Fruit fly (Drosophila melanogaster) whole organism, embryonic: ENCODE data around the gene Shawn.

Experiments used
- Atf3 ChIP-seq: fragments of 200-800 bp; sonication (Bioruptor generic); optimal IDR thresholded peaks from 3 replicates; lab custom pipeline; 2016; ENCODE audit warnings: missing biosample characterization, missing genetic modification characterization
- B-H2 ChIP-seq: fragments of 200-800 bp; sonication (Bioruptor generic); optimal IDR thresholded peaks from 2 replicates; lab custom pipeline; 2018; ENCODE audit warnings: missing biosample characterization, mild to moderate bottlenecking, missing genetic modification characterization
- CG10209 ChIP-seq: fragments of 200-800 bp; sonication (Bioruptor generic); optimal IDR thresholded peaks from 3 replicates; lab custom pipeline; 2017; ENCODE audit warnings: missing biosample characterization, mild to moderate bottlenecking, missing genetic modification characterization, missing genetic modification reagents
- CG10267 ChIP-seq: fragments of 200-800 bp; sonication (Bioruptor generic); optimal IDR thresholded peaks from 2 replicates; lab custom pipeline; 2018; ENCODE audit warnings: missing biosample characterization, mild to moderate bottlenecking, missing genetic modification characterization, moderate library complexity
- CG10321 ChIP-seq: fragments of 200-800 bp; sonication (Bioruptor generic); IDR thresholded peaks from 2 replicates; pipeline ENCODE4 v1.3.6; 2022; ENCODE audit warnings: missing biosample characterization, missing genetic modification characterization
- CG10565 ChIP-seq: fragments of 200-800 bp; sonication (Bioruptor generic); optimal IDR thresholded peaks from 3 replicates; lab custom pipeline; 2016; ENCODE audit warnings: missing biosample characterization, mild to moderate bottlenecking, missing genetic modification characterization
- CG12744 ChIP-seq: fragments of 200-800 bp; sonication (Bioruptor generic); optimal IDR thresholded peaks from 2 replicates; lab custom pipeline; 2016; ENCODE audit warnings: missing biosample characterization, missing genetic modification characterization
- CG12942 ChIP-seq: fragments of 200-800 bp; sonication (Bioruptor generic); optimal IDR thresholded peaks from 3 replicates; lab custom pipeline; 2016; ENCODE audit warnings: missing biosample characterization, missing genetic modification characterization
- CG13775 ChIP-seq: fragments of 200-800 bp; sonication (Bioruptor generic); optimal IDR thresholded peaks from 3 replicates; lab custom pipeline; 2017; ENCODE audit warnings: missing biosample characterization, mild to moderate bottlenecking, missing genetic modification characterization
- CG15011 ChIP-seq: fragments of 200-800 bp; sonication (Bioruptor generic); optimal IDR thresholded peaks from 3 replicates; lab custom pipeline; 2018; ENCODE audit warnings: missing biosample characterization, mild to moderate bottlenecking, missing genetic modification characterization
- CG16813 ChIP-seq: fragments of 200-800 bp; sonication (Bioruptor generic); IDR thresholded peaks from 3 replicates; pipeline ENCODE4 v1.3.6; 2022; ENCODE audit warnings: missing biosample characterization, missing genetic modification characterization; ENCODE audit not compliant: partially characterized antibody
- CG1792 ChIP-seq: fragments of 200-800 bp; sonication (Bioruptor generic); optimal IDR thresholded peaks from 2 replicates; lab custom pipeline; 2016; ENCODE audit warnings: missing biosample characterization, missing genetic modification characterization
- CG18619 ChIP-seq: fragments of 200-800 bp; sonication (Bioruptor generic); optimal IDR thresholded peaks from 3 replicates; lab custom pipeline; 2017; ENCODE audit warnings: missing biosample characterization, mild to moderate bottlenecking, missing genetic modification characterization
- CG2120 ChIP-seq: fragments of 200-800 bp; sonication (Bioruptor generic); optimal IDR thresholded peaks from 3 replicates; lab custom pipeline; 2016; ENCODE audit warnings: missing biosample characterization, missing genetic modification characterization
- CG30431 ChIP-seq: fragments of 200-800 bp; sonication (Bioruptor generic); optimal IDR thresholded peaks from 2 replicates; lab custom pipeline; 2017; ENCODE audit warnings: missing biosample characterization, missing genetic modification characterization
- CG32767 ChIP-seq: fragments of 200-800 bp; sonication (Bioruptor generic); IDR thresholded peaks from 2 replicates; pipeline ENCODE4 v1.3.6; 2022; ENCODE audit warnings: missing biosample characterization, missing genetic modification characterization
- CG42726 ChIP-seq: fragments of 200-800 bp; sonication (Bioruptor generic); IDR thresholded peaks from 2 replicates; pipeline ENCODE4 v1.3.6; 2022; ENCODE audit warnings: missing biosample characterization, missing genetic modification characterization; ENCODE audit not compliant: partially characterized antibody
- CG5245 ChIP-seq: fragments of 200-800 bp; sonication (Bioruptor generic); optimal IDR thresholded peaks from 3 replicates; lab custom pipeline; 2016; ENCODE audit warnings: missing biosample characterization, missing genetic modification characterization
- CG6791 ChIP-seq: fragments of 200-800 bp; sonication (Bioruptor generic); IDR thresholded peaks from 3 replicates; pipeline ENCODE4 v1.3.6; 2022; ENCODE audit warnings: missing biosample characterization, missing genetic modification characterization; ENCODE audit not compliant: partially characterized antibody
- CG7372 ChIP-seq: fragments of 200-800 bp; sonication (Bioruptor generic); IDR thresholded peaks from 2 replicates; pipeline ENCODE4 v1.3.6; 2022; ENCODE audit warnings: missing biosample characterization, missing genetic modification characterization
- CG8924 ChIP-seq: fragments of 200-800 bp; optimal IDR thresholded peaks from 3 replicates; lab custom pipeline; 2019; ENCODE audit warnings: missing biosample characterization, mild to moderate bottlenecking, missing genetic modification characterization, moderate library complexity
- CG9797 ChIP-seq: fragments of 200-800 bp; sonication (Bioruptor generic); optimal IDR thresholded peaks from 3 replicates; lab custom pipeline; 2018; ENCODE audit warnings: missing biosample characterization, mild to moderate bottlenecking, missing genetic modification characterization
- Ets65A ChIP-seq: fragments of 200-800 bp; sonication (Bioruptor generic); peaks from one replicate; lab custom pipeline; 2016; ENCODE audit warnings: missing biosample characterization, missing genetic modification characterization
- Gug ChIP-seq: fragments of 200-800 bp; sonication (Bioruptor generic); IDR thresholded peaks from 4 replicates; pipeline ENCODE4 v1.3.6; 2022; ENCODE audit warnings: missing biosample characterization, missing genetic modification characterization
- Hmr ChIP-seq: fragments of 200-800 bp; sonication (Bioruptor generic); optimal IDR thresholded peaks from 3 replicates; lab custom pipeline; 2017; ENCODE audit warnings: mild to moderate bottlenecking, missing biosample characterization, missing genetic modification reagents, missing genetic modification characterization
- Hmx ChIP-seq: fragments of 200-800 bp; sonication (Bioruptor generic); optimal IDR thresholded peaks from 2 replicates; lab custom pipeline; 2016; ENCODE audit warnings: missing biosample characterization, missing genetic modification characterization
- Hsf ChIP-seq: fragments of 200-800 bp; sonication (Bioruptor generic); optimal IDR thresholded peaks from 3 replicates; lab custom pipeline; 2016; ENCODE audit warnings: missing biosample characterization, missing genetic modification characterization
- Lpt ChIP-seq: fragments of >200 bp; optimal IDR thresholded peaks from 2 replicates; lab custom pipeline; 2018; ENCODE audit warnings: missing biosample characterization, missing genetic modification characterization
- MBD-R2 ChIP-seq: fragments of 200-800 bp; sonication (Bioruptor generic); IDR thresholded peaks from 2 replicates; pipeline ENCODE4 v1.3.6; 2022; ENCODE audit warnings: missing biosample characterization, missing genetic modification characterization
- NfI ChIP-seq: fragments of 200-800 bp; sonication (Bioruptor generic); optimal IDR thresholded peaks from 3 replicates; lab custom pipeline; 2018; ENCODE audit warnings: missing biosample characterization, mild to moderate bottlenecking, missing genetic modification characterization, moderate library complexity
- Oli ChIP-seq: fragments of 200-800 bp; sonication (Bioruptor generic); optimal IDR thresholded peaks from 2 replicates; lab custom pipeline; 2018; ENCODE audit warnings: missing biosample characterization, mild to moderate bottlenecking, missing genetic modification characterization, moderate library complexity
- ab ChIP-seq: fragments of 200-800 bp; sonication (Bioruptor generic); optimal IDR thresholded peaks from 2 replicates; lab custom pipeline; 2016; ENCODE audit warnings: missing biosample characterization, missing genetic modification characterization
- al ChIP-seq: fragments of 200-800 bp; sonication (Bioruptor generic); IDR thresholded peaks from 2 replicates; pipeline ENCODE4 v1.3.6; 2022; ENCODE audit warnings: missing biosample characterization, missing genetic modification characterization
- bowl ChIP-seq: fragments of 200-800 bp; sonication (Bioruptor generic); IDR thresholded peaks from 2 replicates; pipeline ENCODE4 v1.3.6; 2022; ENCODE audit warnings: missing biosample characterization, missing genetic modification characterization
- dmrt11E ChIP-seq: fragments of 200-800 bp; sonication (Bioruptor generic); optimal IDR thresholded peaks from 3 replicates; lab custom pipeline; 2018; ENCODE audit warnings: missing biosample characterization, mild to moderate bottlenecking, missing genetic modification characterization, moderate library complexity
- dysf ChIP-seq: fragments of 200-800 bp; sonication (Bioruptor generic); IDR thresholded peaks from 3 replicates; pipeline ENCODE4 v1.3.6; 2022; ENCODE audit warnings: missing biosample characterization, missing genetic modification characterization
- esg ChIP-seq: fragments of 200-800 bp; sonication (Bioruptor generic); conservative IDR thresholded peaks from 2 replicates; pipeline ENCODE4 v1.3.6; 2022; ENCODE audit warnings: missing biosample characterization, missing genetic modification characterization
- fd102C ChIP-seq: fragments of 200-800 bp; sonication (Bioruptor generic); optimal IDR thresholded peaks from 2 replicates; lab custom pipeline; 2018; ENCODE audit warnings: missing biosample characterization, mild to moderate bottlenecking, missing genetic modification characterization, moderate library complexity
- fu2 ChIP-seq: fragments of 200-800 bp; sonication (Bioruptor generic); optimal IDR thresholded peaks from 2 replicates; lab custom pipeline; 2016; ENCODE audit warnings: missing biosample characterization, missing genetic modification characterization
- jing ChIP-seq: fragments of 200-800 bp; sonication (Bioruptor generic); optimal IDR thresholded peaks from 2 replicates; lab custom pipeline; 2018; ENCODE audit warnings: missing biosample characterization, mild to moderate bottlenecking, missing genetic modification characterization
- lov ChIP-seq, 2 experiments: fragments of 200-800 bp in 1 of 2; fragments of >200 bp in 1 of 2; sonication (Bioruptor generic) in 1 of 2; IDR thresholded peaks in 1 of 2; optimal IDR thresholded peaks in 1 of 2; 2 replicates in 1 of 2; 3 replicates in 1 of 2; pipeline versions ENCODE4 v1.3.6 to Lab custom; 2017 to 2022; ENCODE audit warnings: missing biosample characterization in 1 of 2, missing genetic modification characterization in 1 of 2
- mirr ChIP-seq: fragments of 200-800 bp; sonication (Bioruptor generic); optimal IDR thresholded peaks from 3 replicates; lab custom pipeline; 2018; ENCODE audit warnings: missing biosample characterization, mild to moderate bottlenecking, missing genetic modification characterization
- onecut ChIP-seq: fragments of 200-800 bp; sonication (Bioruptor generic); IDR thresholded peaks from 2 replicates; pipeline ENCODE4 v1.3.6; 2022; ENCODE audit warnings: missing biosample characterization, missing genetic modification characterization
- pita ChIP-seq: fragments of 200-800 bp; sonication (Bioruptor generic); optimal IDR thresholded peaks from 2 replicates; lab custom pipeline; 2017; ENCODE audit warnings: missing biosample characterization, mild to moderate bottlenecking, missing genetic modification characterization
- repo ChIP-seq: fragments of 200-800 bp; sonication (Bioruptor generic); optimal IDR thresholded peaks from 2 replicates; lab custom pipeline; 2016; ENCODE audit warnings: missing biosample characterization, missing genetic modification characterization
- row ChIP-seq: fragments of 200-800 bp; sonication (Bioruptor generic); IDR thresholded peaks from 3 replicates; pipeline ENCODE4 v1.3.6; 2022; ENCODE audit warnings: missing biosample characterization, missing genetic modification characterization
- sim ChIP-seq: fragments of 200-800 bp; sonication (Bioruptor generic); IDR thresholded peaks from 2 replicates; pipeline ENCODE4 v1.3.6; 2022; ENCODE audit warnings: missing biosample characterization, missing genetic modification characterization
- unpg ChIP-seq: fragments of 200-800 bp; sonication (Bioruptor generic); optimal IDR thresholded peaks from 3 replicates; lab custom pipeline; 2018; ENCODE audit warnings: missing biosample characterization, mild to moderate bottlenecking, missing genetic modification characterization, moderate library complexity
- vnd ChIP-seq: fragments of 200-800 bp; sonication (Bioruptor generic); IDR thresholded peaks from 3 replicates; pipeline ENCODE4 v1.3.6; 2022; ENCODE audit warnings: missing biosample characterization, missing genetic modification characterization; ENCODE audit not compliant: partially characterized antibody
- zf30C ChIP-seq: fragments of 200-800 bp; sonication (Bioruptor generic); optimal IDR thresholded peaks from 3 replicates; lab custom pipeline; 2018; ENCODE audit warnings: missing biosample characterization, mild to moderate bottlenecking, missing genetic modification characterization

The Shawn gene

dm6 chrX:19579648-19580301, 31.6 kb upstream of the Shawn start, which contains the start of gene Tao (continued):
- TF ChIP-seq Ets65A (GFP tag; lab: Kevin White, UChicago) = peak; percentile 75
- TF ChIP-seq CG12744 (GFP tag; lab: Kevin White, UChicago) = no peak
- TF ChIP-seq dysf = no peak
- peak; percentile 80 for TF ChIP-seq CG6791 (GFP tag; lab: Robert Waterston, UW)
- TF ChIP-seq MBD-R2 = peak; percentile 17; the same call in 1 of the 2 replicates
- no peak for TF ChIP-seq CG30431 (GFP tag; lab: Kevin White, UChicago)
- TF ChIP-seq dmrt11E = no peak
- no peak for TF ChIP-seq unpg (GFP tag; lab: Kevin White, UChicago)
- TF ChIP-seq al (GFP tag; lab: Robert Waterston, UW) = no peak
- TF ChIP-seq CG32767 = no peak
- no peak for TF ChIP-seq CG42726
- no peak for TF ChIP-seq bowl (GFP tag; lab: Robert Waterston, UW)
- no peak for TF ChIP-seq CG10321
- TF ChIP-seq lov (optimal IDR thresholded peaks at IDR 0.05; lab: Kevin White, UChicago) = no peak
- no peak for TF ChIP-seq lov (GFP tag; IDR thresholded peaks at IDR 0.05; lab: Robert Waterston, UW)
- peak; percentile 11 for TF ChIP-seq CG2120
- no peak for TF ChIP-seq zf30C (GFP tag; lab: Kevin White, UChicago)
- peak; percentile 89 for TF ChIP-seq vnd (GFP tag; lab: Robert Waterston, UW)
- peak; percentile 41; the same call in 2 of the 3 replicates for TF ChIP-seq row
- no peak for TF ChIP-seq CG12942 (GFP tag; lab: Kevin White, UChicago)
- no peak for TF ChIP-seq Atf3 (GFP tag; lab: Kevin White, UChicago)
- peak; percentile 37 for TF ChIP-seq CG10267 (tag; lab: Kevin White, UChicago)
- no peak for TF ChIP-seq ab
- TF ChIP-seq CG15011 (GFP tag; lab: Kevin White, UChicago) = no peak
- TF ChIP-seq CG10209 = no peak
- no peak for TF ChIP-seq pita (GFP tag; lab: Kevin White, UChicago)
- no peak for TF ChIP-seq fu2 (GFP tag; lab: Kevin White, UChicago)
- no peak for TF ChIP-seq repo (GFP tag; lab: Kevin White, UChicago)
- TF ChIP-seq CG9797 = peak; percentile 72
- TF ChIP-seq NfI = no peak
- TF ChIP-seq CG18619 (GFP tag; lab: Kevin White, UChicago) = no peak
- no peak for TF ChIP-seq CG8924 (tag; lab: Kevin White, UChicago)
- peak; percentile 17 for TF ChIP-seq CG13775 (GFP tag; lab: Kevin White, UChicago)
- no peak for TF ChIP-seq jing (GFP tag; lab: Kevin White, UChicago)
- no peak for TF ChIP-seq mirr (GFP tag; lab: Kevin White, UChicago)
- no peak for TF ChIP-seq Gug (GFP tag; lab: Robert Waterston, UW)
- TF ChIP-seq CG7372 (GFP tag; lab: Robert Waterston, UW) = no peak
- no peak for TF ChIP-seq esg (GFP tag; lab: Robert Waterston, UW)
- TF ChIP-seq CG16813 (GFP tag; lab: Robert Waterston, UW) = peak; percentile 89
- TF ChIP-seq Hmx = no peak
- TF ChIP-seq fd102C (GFP tag; lab: Kevin White, UChicago) = no peak
- no peak for TF ChIP-seq Hsf (GFP tag; lab: Kevin White, UChicago)
- no peak for TF ChIP-seq sim (GFP tag; lab: Robert Waterston, UW)
- TF ChIP-seq Lpt (GFP tag; lab: Kevin White, UChicago) = no peak
- no peak for TF ChIP-seq Hmr
- no peak for TF ChIP-seq CG1792 (GFP tag; lab: Kevin White, UChicago)
- TF ChIP-seq Oli (tag; lab: Kevin White, UChicago) = no peak
- TF ChIP-seq B-H2 (GFP tag; lab: Kevin White, UChicago) = no peak
- no peak for TF ChIP-seq CG10565 (GFP tag; lab: Kevin White, UChicago)
- TF ChIP-seq CG5245 (GFP tag; lab: Kevin White, UChicago) = no peak
- no peak for TF ChIP-seq onecut (GFP tag; lab: Robert Waterston, UW)
